Fruit fly (Drosophila melanogaster) whole organism: ENCODE data around the gene Dpm3.

ENCODE experiments used
- CG8478 ChIP-seq: fragments of >200 bp; optimal IDR thresholded peaks from 2 replicates; lab custom pipeline; 2018; ENCODE audit warnings: inconsistent platforms
- Dll ChIP-seq: fragments of >200 bp; optimal IDR thresholded peaks from 2 replicates; lab custom pipeline; 2017
- EcR ChIP-seq, 2 experiments: fragments of >200 bp; optimal IDR thresholded peaks; 2 replicates each; lab custom pipeline; 2017; ENCODE audit warnings: missing biosample characterization in 2 of 2, missing genetic modification characterization in 2 of 2, missing genetic modification reagents in 2 of 2
- pan ChIP-seq: fragments of >200 bp; optimal IDR thresholded peaks from 2 replicates; lab custom pipeline; 2017
- psq ChIP-seq: fragments of >200 bp; optimal IDR thresholded peaks from 2 replicates; lab custom pipeline; 2017
- usp ChIP-seq: fragments of >200 bp; optimal IDR thresholded peaks from 2 replicates; lab custom pipeline; 2017; ENCODE audit warnings: missing biosample characterization, missing genetic modification characterization, mixed read lengths

The Dpm3 gene

DNA sequence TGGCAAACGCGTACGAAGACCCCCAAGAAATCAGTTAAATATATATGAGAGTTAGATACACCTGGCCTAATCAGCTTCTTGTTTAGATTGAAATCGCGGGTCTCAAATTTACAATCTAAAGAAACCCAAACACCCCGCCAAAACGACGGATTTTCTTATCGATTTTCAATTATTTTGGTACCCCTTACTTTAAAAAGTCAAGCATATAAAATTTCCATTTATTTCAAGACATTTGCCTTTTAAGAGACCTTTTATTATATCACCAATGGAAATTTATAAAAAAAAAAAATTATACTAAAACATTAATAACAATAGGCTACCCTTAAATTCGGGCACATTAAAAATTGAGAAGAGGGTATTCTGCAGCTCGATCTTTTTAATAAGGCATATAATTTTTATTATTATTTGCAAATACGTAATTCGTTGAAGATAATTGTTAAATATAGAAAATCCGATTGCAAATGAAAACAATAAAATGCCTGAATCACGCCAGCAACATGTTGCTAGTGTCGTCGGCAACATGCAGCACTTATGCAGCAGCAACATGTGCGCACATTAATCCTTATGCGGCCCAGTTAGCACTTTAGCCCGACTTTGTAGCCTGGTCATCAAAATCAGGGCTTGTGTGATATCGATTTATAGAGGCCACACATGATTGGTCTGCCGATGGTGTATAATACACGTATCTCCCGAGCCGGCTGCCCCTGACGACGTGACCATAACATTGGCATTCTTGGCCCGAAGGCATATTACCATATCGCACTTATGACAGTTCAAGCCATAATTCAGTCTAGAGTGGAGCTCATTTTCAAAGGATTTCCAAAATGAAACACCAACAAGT lies 30.8 kb downstream of the Dpm3 start, which contains the start of the genes Lip3 and CG34309:
TSS of gene Lip3 (minus strand) at position 65 of the 841 bp plus-strand sequence.
TSS of gene CG34309 (plus strand) at position 791 of the 841 bp plus-strand sequence.
- TF ChIP-seq Dll (lab: Kevin White, UChicago): no peak
- TF ChIP-seq pan (lab: Kevin White, UChicago): peak; percentile 53

- TF ChIP-seq psq (lab: Kevin White, UChicago) (no peak), Dll (lab: Kevin White, UChicago) (no peak), pan (lab: Kevin White, UChicago) (no peak), CG8478 (lab: Kevin White, UChicago) (no peak), usp (GFP tag; lab: Kevin White, UChicago) (no peak), EcR (GFP tag; optimal IDR thresholded peaks at IDR 0.05; lab: Kevin White, UChicago) (no peak)
Observed at dm6 chr3R:13369348-13369747, 33.5 kb downstream of the Dpm3 start, which contains the start of gene CheA87a. Gene CheA87a (plus strand): TSS chr3R:13369648.

DNA sequence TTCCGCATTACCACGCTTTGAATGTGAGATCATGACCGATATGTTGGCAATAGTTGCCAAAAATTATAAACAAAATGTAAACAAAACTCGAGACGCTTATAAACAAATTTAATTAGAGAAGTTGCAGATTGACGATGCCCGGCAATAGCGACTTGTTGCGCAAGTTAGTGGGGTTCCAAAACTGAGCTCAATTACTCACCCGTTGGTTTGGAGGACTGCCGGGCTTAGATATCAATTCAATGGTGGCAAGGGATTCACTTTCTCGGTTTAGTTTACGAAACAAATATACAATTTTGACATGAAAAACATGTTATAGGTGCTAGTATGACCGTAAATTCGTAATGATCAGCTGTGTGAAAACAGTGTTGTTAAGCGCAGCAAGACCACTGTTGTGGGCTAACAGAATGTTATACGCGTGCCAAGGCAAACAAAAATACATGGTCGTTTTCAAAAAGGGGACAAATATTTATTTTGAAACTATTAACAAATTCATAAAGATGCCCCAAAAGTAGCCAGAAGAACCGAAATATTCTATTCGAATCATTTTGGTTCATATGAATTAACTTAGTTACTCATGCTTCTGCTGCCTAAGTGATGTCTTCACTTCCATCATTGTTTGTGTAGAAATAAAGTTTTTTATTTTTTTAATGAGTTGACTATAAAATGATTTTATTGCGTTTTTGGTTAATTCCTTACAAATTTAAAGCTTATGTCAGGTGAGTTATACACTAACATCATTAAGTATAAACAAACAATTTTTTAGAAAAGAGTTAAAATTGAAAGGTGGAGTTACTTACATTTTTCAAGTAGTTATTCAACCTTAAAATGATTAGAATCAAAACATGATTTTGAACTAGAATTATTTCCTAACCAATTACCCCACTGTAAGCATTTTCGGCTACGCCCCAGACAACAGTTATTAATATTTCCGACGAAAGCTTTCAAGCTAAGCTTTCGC lies 36.0 kb downstream of the Dpm3 start, which contains the start of gene Elp6:
TSS of gene Elp6 (minus strand) at position 350 of the 958 bp plus-strand sequence.
- TF ChIP-seq psq (lab: Kevin White, UChicago) (no peak), EcR (GFP tag; optimal IDR thresholded peaks at IDR 0.05; lab: Kevin White, UChicago) (no peak), usp (GFP tag; lab: Kevin White, UChicago) (no peak), CG8478 (lab: Kevin White, UChicago) (no peak), pan (lab: Kevin White, UChicago) (no peak), Dll (lab: Kevin White, UChicago) (no peak)

DNA sequence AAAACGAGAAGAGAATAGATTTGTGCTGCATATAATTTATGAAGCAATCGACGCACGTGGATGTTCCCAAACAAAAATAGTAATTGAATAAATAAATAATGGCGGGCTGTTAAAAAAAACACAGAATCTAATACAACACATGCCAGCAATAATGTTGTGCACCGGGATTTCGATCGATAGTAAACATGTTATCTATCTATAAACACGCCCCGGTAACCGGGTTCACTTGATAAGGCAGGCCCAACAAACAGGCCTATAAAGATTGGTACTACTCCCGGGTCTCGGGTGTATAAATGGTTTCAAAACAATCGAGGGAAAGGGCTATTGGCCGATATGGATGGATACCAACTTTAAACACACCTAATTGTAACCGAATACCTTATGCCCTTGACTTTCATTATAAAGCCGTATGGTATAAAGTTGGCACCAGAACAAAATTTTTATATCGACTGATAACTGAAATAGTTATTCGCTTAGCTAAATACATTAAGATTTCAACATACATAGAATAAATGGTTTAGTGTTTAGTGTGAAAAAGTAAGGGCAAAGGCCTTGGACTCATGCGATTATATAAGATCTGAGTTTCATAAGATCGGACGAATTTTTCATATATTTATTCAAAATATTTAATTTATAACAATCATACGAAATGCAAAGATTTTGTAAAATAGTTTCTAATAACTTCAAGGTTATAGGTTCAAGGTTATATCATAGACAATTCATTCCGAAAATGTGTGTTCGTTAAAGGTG lies 37.0 kb downstream of the Dpm3 start:
- no peak for TF ChIP-seq pan (lab: Kevin White, UChicago)
- TF ChIP-seq CG8478 (lab: Kevin White, UChicago): no peak
- no peak for TF ChIP-seq usp (GFP tag; lab: Kevin White, UChicago)
- TF ChIP-seq psq (lab: Kevin White, UChicago): no peak
- TF ChIP-seq EcR (GFP tag; optimal IDR thresholded peaks at IDR 0.05; lab: Kevin White, UChicago): no peak
- TF ChIP-seq Dll (lab: Kevin White, UChicago): no peak

- TF ChIP-seq pan (lab: Kevin White, UChicago): no peak
- TF ChIP-seq Dll (lab: Kevin White, UChicago): peak; percentile 90
Observed at dm6 chr3R:13364175-13365174, 38.4 kb downstream of the Dpm3 start, which contains the start of gene Dic1. Gene Dic1 (plus strand): TSS chr3R:13364938.

DNA sequence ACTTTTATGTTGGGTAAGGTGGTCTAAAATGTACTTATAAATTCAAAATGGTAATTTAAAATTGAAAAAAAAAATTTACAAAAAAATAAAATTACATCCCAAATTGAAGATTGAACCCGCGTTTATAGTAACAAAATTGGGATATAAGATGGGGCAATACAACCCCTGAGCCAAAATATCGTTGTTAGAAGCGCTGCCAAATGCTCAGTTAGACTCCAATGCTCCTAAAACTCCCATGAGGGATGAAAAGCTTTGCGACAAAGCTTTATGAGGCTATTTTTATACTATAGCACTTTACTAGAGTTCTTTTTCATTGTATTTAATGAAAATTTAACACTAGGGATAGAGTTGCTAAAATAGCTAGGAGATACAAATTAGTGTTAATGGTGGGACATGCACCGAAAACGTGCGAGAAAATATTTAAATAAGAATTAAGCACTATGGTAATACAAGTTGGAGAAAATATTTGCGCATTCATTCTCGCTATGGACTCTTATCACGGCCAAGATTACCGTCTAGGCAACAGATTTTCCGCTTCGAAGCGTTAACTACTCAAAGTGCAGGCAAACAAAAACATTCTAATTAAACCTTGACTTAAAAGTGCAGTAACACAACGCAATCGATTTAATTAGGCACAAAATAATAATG lies 39.4 kb downstream of the Dpm3 start:
- TF ChIP-seq usp (GFP tag; lab: Kevin White, UChicago) (no peak), CG8478 (lab: Kevin White, UChicago) (no peak), EcR (GFP tag; optimal IDR thresholded peaks at IDR 0.05; lab: Kevin White, UChicago) (no peak), pan (lab: Kevin White, UChicago) (no peak), Dll (lab: Kevin White, UChicago) (no peak), psq (lab: Kevin White, UChicago) (no peak)

DNA sequence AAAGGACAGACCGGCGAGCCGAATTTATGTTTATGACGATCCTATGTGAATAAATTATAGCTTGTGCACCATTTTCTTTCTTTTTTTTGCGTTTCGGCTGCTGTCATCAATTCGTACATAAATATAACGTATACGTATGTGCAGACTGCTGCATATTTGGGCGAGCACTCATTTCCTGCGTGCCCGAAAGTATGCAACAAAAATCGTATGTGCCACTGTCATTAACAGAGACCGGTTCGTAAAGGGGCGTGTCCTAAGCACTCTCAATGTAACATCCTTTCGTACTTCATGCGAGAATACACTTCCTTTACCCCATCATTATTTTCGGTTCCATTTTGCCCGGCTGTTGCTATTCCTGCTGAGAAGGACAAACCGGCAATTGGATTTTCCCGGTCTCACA lies 42.7 kb downstream of the Dpm3 start:
- no peak for TF ChIP-seq EcR (GFP tag; optimal IDR thresholded peaks at IDR 0.05; lab: Kevin White, UChicago)
- TF ChIP-seq CG8478 (lab: Kevin White, UChicago): no peak
- no peak for TF ChIP-seq psq (lab: Kevin White, UChicago)

DNA sequence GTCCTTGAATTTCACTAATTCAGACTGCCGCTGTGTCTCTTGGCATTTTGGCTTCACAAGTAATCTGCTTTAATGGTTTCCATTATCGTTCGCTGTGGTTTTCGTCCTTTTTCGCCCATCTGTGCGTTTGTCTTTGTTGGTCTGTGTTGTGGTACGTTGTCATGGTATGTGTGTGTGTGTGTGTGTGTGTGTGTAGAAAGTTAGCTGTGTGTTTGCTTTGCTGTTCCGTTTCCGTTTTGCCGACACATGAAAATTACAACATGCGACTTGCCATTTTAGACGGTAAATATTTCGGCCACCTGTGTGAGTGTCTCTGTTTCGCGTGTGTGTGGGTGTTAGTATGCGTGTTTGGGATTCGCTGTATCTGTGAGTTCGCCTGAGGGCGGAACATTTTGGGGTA lies 45.9 kb downstream of the Dpm3 start:
- no peak for TF ChIP-seq EcR (GFP tag; optimal IDR thresholded peaks at IDR 0.05; lab: Kevin White, UChicago)
- no peak for TF ChIP-seq CG8478 (lab: Kevin White, UChicago)
- TF ChIP-seq Dll (lab: Kevin White, UChicago): no peak
- TF ChIP-seq pan (lab: Kevin White, UChicago): no peak
- no peak for TF ChIP-seq usp (GFP tag; lab: Kevin White, UChicago)
- no peak for TF ChIP-seq psq (lab: Kevin White, UChicago)

dm6 chr3R:13353373-13353772 lies 49.5 kb downstream of the Dpm3 start, which contains the start of gene mthl12:
Gene mthl12 (plus strand): TSS chr3R:13353673.
- TF ChIP-seq pan (lab: Kevin White, UChicago): no peak
- TF ChIP-seq psq (lab: Kevin White, UChicago): no peak
- TF ChIP-seq EcR (GFP tag; optimal IDR thresholded peaks at IDR 0.05; lab: Kevin White, UChicago): no peak
- no peak for TF ChIP-seq usp (GFP tag; lab: Kevin White, UChicago)
- no peak for TF ChIP-seq Dll (lab: Kevin White, UChicago)
- TF ChIP-seq CG8478 (lab: Kevin White, UChicago): no peak
